Fruit fly (Drosophila melanogaster) whole organism, embryonic: Measurements from ENCODE around the gene Argp.
A peak's percentile ranks its signal among the peaks of the same experiment; 100 is the strongest.

Source experiments
- Abd-B ChIP-seq: fragments of 200-800 bp; sonication (Bioruptor generic); optimal IDR thresholded peaks from 2 replicates; lab custom pipeline; 2018; ENCODE audit warnings: missing biosample characterization, mild to moderate bottlenecking, missing genetic modification characterization, moderate library complexity
- Asciz ChIP-seq: fragments of 200-800 bp; sonication (Bioruptor generic); optimal IDR thresholded peaks from 2 replicates; lab custom pipeline; 2017; ENCODE audit warnings: missing biosample characterization, mild to moderate bottlenecking, missing genetic modification characterization, missing genetic modification reagents
- CG1529 ChIP-seq: fragments of 200-800 bp; sonication (Bioruptor generic); optimal IDR thresholded peaks from 3 replicates; lab custom pipeline; 2018; ENCODE audit warnings: missing biosample characterization, missing genetic modification characterization
- CG1832 ChIP-seq: fragments of 200-800 bp; sonication (Bioruptor generic); optimal IDR thresholded peaks from 2 replicates; lab custom pipeline; 2017; ENCODE audit warnings: missing biosample characterization, mild to moderate bottlenecking, missing genetic modification characterization, inconsistent platforms
- CG18619 ChIP-seq: fragments of 200-800 bp; sonication (Bioruptor generic); optimal IDR thresholded peaks from 3 replicates; lab custom pipeline; 2017; ENCODE audit warnings: missing biosample characterization, mild to moderate bottlenecking, missing genetic modification characterization
- CG2199 ChIP-seq: fragments of 200-800 bp; sonication (Bioruptor generic); IDR thresholded peaks from 3 replicates; pipeline ENCODE4 v1.3.6; 2022; ENCODE audit warnings: missing biosample characterization, missing genetic modification characterization
- CG2875 ChIP-seq: fragments of 200-800 bp; sonication (Bioruptor generic); optimal IDR thresholded peaks from 2 replicates; lab custom pipeline; 2017; ENCODE audit warnings: missing biosample characterization, mild to moderate bottlenecking, missing genetic modification characterization, missing genetic modification reagents
- CG31365 ChIP-seq: fragments of 200-800 bp; sonication (Bioruptor generic); optimal IDR thresholded peaks from 2 replicates; lab custom pipeline; 2018; ENCODE audit warnings: missing biosample characterization, mild to moderate bottlenecking, missing genetic modification characterization
- CG33213 ChIP-seq: fragments of 200-800 bp; sonication (Bioruptor generic); optimal IDR thresholded peaks from 3 replicates; lab custom pipeline; 2016; ENCODE audit warnings: missing biosample characterization, missing genetic modification characterization
- CG34376 ChIP-seq: fragments of 200-800 bp; sonication (Bioruptor generic); optimal IDR thresholded peaks from 2 replicates; lab custom pipeline; 2018; ENCODE audit warnings: missing biosample characterization, mild to moderate bottlenecking, missing genetic modification characterization
- CG3726 ChIP-seq: fragments of 200-800 bp; sonication (Bioruptor generic); IDR thresholded peaks from 3 replicates; pipeline ENCODE4, ENCODE4 v1.3.6; 2022; ENCODE audit warnings: missing biosample characterization, missing genetic modification characterization
- CG7963 ChIP-seq: fragments of 200-800 bp; sonication (Bioruptor generic); IDR thresholded peaks from 3 replicates; pipeline ENCODE4 v1.3.6; 2022; ENCODE audit warnings: missing biosample characterization, missing genetic modification characterization; ENCODE audit not compliant: partially characterized antibody
- CG8359 ChIP-seq: fragments of 200-800 bp; sonication (Bioruptor generic); optimal IDR thresholded peaks from 2 replicates; lab custom pipeline; 2017; ENCODE audit warnings: missing biosample characterization, mild to moderate bottlenecking, missing genetic modification characterization, borderline replicate concordance
- CG9215 ChIP-seq: fragments of 200-800 bp; sonication (Bioruptor generic); IDR thresholded peaks from 2 replicates; pipeline ENCODE4 v1.3.6; 2022; ENCODE audit warnings: missing biosample characterization, missing genetic modification characterization
- CG9876 ChIP-seq: fragments of 200-800 bp; sonication (Bioruptor generic); optimal IDR thresholded peaks from 2 replicates; lab custom pipeline; 2016; ENCODE audit warnings: missing biosample characterization, missing genetic modification characterization
- Chrac-16 ChIP-seq: fragments of 200-800 bp; sonication (Bioruptor generic); optimal IDR thresholded peaks from 3 replicates; lab custom pipeline; 2016; ENCODE audit warnings: missing biosample characterization, missing genetic modification characterization
- Drgx ChIP-seq: fragments of 200-800 bp; sonication (Bioruptor generic); IDR thresholded peaks from 2 replicates; pipeline ENCODE4 v1.3.6; 2022; ENCODE audit warnings: missing biosample characterization, missing genetic modification characterization
- Ets65A ChIP-seq: fragments of 200-800 bp; sonication (Bioruptor generic); peaks from one replicate; lab custom pipeline; 2016; ENCODE audit warnings: missing biosample characterization, missing genetic modification characterization
- Gug ChIP-seq: fragments of 200-800 bp; sonication (Bioruptor generic); IDR thresholded peaks from 4 replicates; pipeline ENCODE4 v1.3.6; 2022; ENCODE audit warnings: missing biosample characterization, missing genetic modification characterization
- H2.0 ChIP-seq: fragments of 200-800 bp; sonication (Bioruptor generic); IDR thresholded peaks from 2 replicates; pipeline ENCODE4 v1.3.6; 2022; ENCODE audit warnings: missing biosample characterization, missing genetic modification characterization
- Hr51 ChIP-seq, 2 experiments: fragments of 200-800 bp; sonication (Bioruptor generic); optimal IDR thresholded peaks; 2 replicates in 1 of 2; 3 replicates in 1 of 2; lab custom pipeline; 2016 to 2018; ENCODE audit warnings: missing biosample characterization in 2 of 2, missing genetic modification characterization in 2 of 2, mild to moderate bottlenecking in 1 of 2, moderate library complexity in 1 of 2
- MBD-R2 ChIP-seq: fragments of 200-800 bp; sonication (Bioruptor generic); IDR thresholded peaks from 2 replicates; pipeline ENCODE4 v1.3.6; 2022; ENCODE audit warnings: missing biosample characterization, missing genetic modification characterization
- MESR4 ChIP-seq: fragments of 200-800 bp; sonication (Bioruptor generic); optimal IDR thresholded peaks from 2 replicates; lab custom pipeline; 2018; ENCODE audit warnings: missing biosample characterization, mild to moderate bottlenecking, missing genetic modification characterization, moderate library complexity
- Nf-YC ChIP-seq: fragments of 200-800 bp; optimal IDR thresholded peaks from 3 replicates; lab custom pipeline; 2019; ENCODE audit warnings: missing biosample characterization, mild to moderate bottlenecking, missing genetic modification characterization, moderate library complexity
- NfI ChIP-seq: fragments of 200-800 bp; sonication (Bioruptor generic); optimal IDR thresholded peaks from 3 replicates; lab custom pipeline; 2018; ENCODE audit warnings: missing biosample characterization, mild to moderate bottlenecking, missing genetic modification characterization, moderate library complexity
- PHDP ChIP-seq: fragments of 200-800 bp; sonication (Bioruptor generic); optimal IDR thresholded peaks from 3 replicates; lab custom pipeline; 2018; ENCODE audit warnings: missing biosample characterization, mild to moderate bottlenecking, missing genetic modification characterization, moderate library complexity
- Sin3A ChIP-seq: fragments of >200 bp; optimal IDR thresholded peaks from 2 replicates; lab custom pipeline; 2018
- Sry-δ ChIP-seq: fragments of 200-800 bp; sonication (Bioruptor generic); optimal IDR thresholded peaks from 2 replicates; lab custom pipeline; 2016; ENCODE audit warnings: missing biosample characterization, missing genetic modification characterization
- Xbp1 ChIP-seq: fragments of 200-800 bp; sonication (Bioruptor generic); optimal IDR thresholded peaks from 3 replicates; lab custom pipeline; 2016; ENCODE audit warnings: missing biosample characterization, mild to moderate bottlenecking, missing genetic modification characterization
- cad ChIP-seq: fragments of >200 bp; optimal IDR thresholded peaks from 2 replicates; lab custom pipeline; 2017; ENCODE audit warnings: missing biosample characterization, missing genetic modification characterization
- caup ChIP-seq: fragments of 200-800 bp; sonication (Bioruptor generic); optimal IDR thresholded peaks from 3 replicates; lab custom pipeline; 2017; ENCODE audit warnings: missing biosample characterization, mild to moderate bottlenecking, missing genetic modification characterization, moderate library complexity; ENCODE audit not compliant: severe bottlenecking
- crol ChIP-seq: fragments of 200-800 bp; sonication (Bioruptor generic); IDR thresholded peaks from 2 replicates; pipeline ENCODE4 v1.3.6; 2022; ENCODE audit warnings: missing biosample characterization, missing genetic modification characterization
- ems ChIP-seq: fragments of 200-800 bp; sonication (Bioruptor generic); optimal IDR thresholded peaks from 3 replicates; lab custom pipeline; 2016; ENCODE audit warnings: missing biosample characterization, missing genetic modification characterization
- kah ChIP-seq: fragments of 200-800 bp; sonication (Bioruptor generic); optimal IDR thresholded peaks from 2 replicates; lab custom pipeline; 2018; ENCODE audit warnings: missing biosample characterization, mild to moderate bottlenecking, missing genetic modification characterization
- lov ChIP-seq, 2 experiments: fragments of 200-800 bp in 1 of 2; fragments of >200 bp in 1 of 2; sonication (Bioruptor generic) in 1 of 2; IDR thresholded peaks in 1 of 2; optimal IDR thresholded peaks in 1 of 2; 2 replicates in 1 of 2; 3 replicates in 1 of 2; pipeline versions ENCODE4 v1.3.6 to Lab custom; 2017 to 2022; ENCODE audit warnings: missing biosample characterization in 1 of 2, missing genetic modification characterization in 1 of 2
- maf-S ChIP-seq: fragments of 200-800 bp; sonication (Bioruptor generic); optimal IDR thresholded peaks from 2 replicates; lab custom pipeline; 2016; ENCODE audit warnings: missing biosample characterization, missing genetic modification characterization
- nerfin-1 ChIP-seq: fragments of 200-800 bp; sonication (Bioruptor generic); optimal IDR thresholded peaks from 3 replicates; lab custom pipeline; 2019; ENCODE audit warnings: missing biosample characterization, mild to moderate bottlenecking, missing genetic modification characterization, moderate library complexity
- pb ChIP-seq: fragments of 200-800 bp; sonication (Bioruptor generic); optimal IDR thresholded peaks from 3 replicates; lab custom pipeline; 2016; ENCODE audit warnings: missing biosample characterization, missing genetic modification characterization
- pros ChIP-seq: fragments of 200-800 bp; sonication (Bioruptor generic); optimal IDR thresholded peaks from 3 replicates; lab custom pipeline; 2019; ENCODE audit warnings: missing biosample characterization, mild to moderate bottlenecking, missing genetic modification characterization, moderate library complexity
- ranshi ChIP-seq: fragments of 200-800 bp; sonication (Bioruptor generic); IDR thresholded peaks from 2 replicates; pipeline ENCODE4 v1.3.6; 2022; ENCODE audit warnings: missing biosample characterization, missing genetic modification characterization
- repo ChIP-seq: fragments of 200-800 bp; sonication (Bioruptor generic); optimal IDR thresholded peaks from 2 replicates; lab custom pipeline; 2016; ENCODE audit warnings: missing biosample characterization, missing genetic modification characterization
- run ChIP-seq: fragments of 200-800 bp; sonication (Bioruptor generic); optimal IDR thresholded peaks from 3 replicates; lab custom pipeline; 2018; ENCODE audit warnings: missing biosample characterization, mild to moderate bottlenecking, missing genetic modification characterization
- stc ChIP-seq: fragments of 200-800 bp; sonication (Bioruptor generic); IDR thresholded peaks from 2 replicates; pipeline ENCODE4 v1.3.6; 2022; ENCODE audit warnings: missing biosample characterization, missing genetic modification characterization
- sug ChIP-seq: fragments of 200-800 bp; optimal IDR thresholded peaks from 2 replicates; lab custom pipeline; 2019; ENCODE audit warnings: missing biosample characterization, mild to moderate bottlenecking, missing genetic modification characterization, moderate library complexity
- tgo ChIP-seq: fragments of 200-800 bp; sonication (Bioruptor generic); IDR thresholded peaks from 3 replicates; pipeline ENCODE4 v1.3.6; 2022; ENCODE audit warnings: missing biosample characterization, missing genetic modification characterization
- zen ChIP-seq: fragments of 200-800 bp; sonication (Bioruptor generic); optimal IDR thresholded peaks from 3 replicates; lab custom pipeline; 2018; ENCODE audit warnings: missing biosample characterization, mild to moderate bottlenecking, missing genetic modification characterization, moderate library complexity
- zen2 ChIP-seq: fragments of 200-800 bp; sonication (Bioruptor generic); IDR thresholded peaks from 3 replicates; pipeline ENCODE4 v1.3.6; 2022; ENCODE audit warnings: missing biosample characterization, missing genetic modification characterization; ENCODE audit not compliant: partially characterized antibody

Gene Argp

DNA sequence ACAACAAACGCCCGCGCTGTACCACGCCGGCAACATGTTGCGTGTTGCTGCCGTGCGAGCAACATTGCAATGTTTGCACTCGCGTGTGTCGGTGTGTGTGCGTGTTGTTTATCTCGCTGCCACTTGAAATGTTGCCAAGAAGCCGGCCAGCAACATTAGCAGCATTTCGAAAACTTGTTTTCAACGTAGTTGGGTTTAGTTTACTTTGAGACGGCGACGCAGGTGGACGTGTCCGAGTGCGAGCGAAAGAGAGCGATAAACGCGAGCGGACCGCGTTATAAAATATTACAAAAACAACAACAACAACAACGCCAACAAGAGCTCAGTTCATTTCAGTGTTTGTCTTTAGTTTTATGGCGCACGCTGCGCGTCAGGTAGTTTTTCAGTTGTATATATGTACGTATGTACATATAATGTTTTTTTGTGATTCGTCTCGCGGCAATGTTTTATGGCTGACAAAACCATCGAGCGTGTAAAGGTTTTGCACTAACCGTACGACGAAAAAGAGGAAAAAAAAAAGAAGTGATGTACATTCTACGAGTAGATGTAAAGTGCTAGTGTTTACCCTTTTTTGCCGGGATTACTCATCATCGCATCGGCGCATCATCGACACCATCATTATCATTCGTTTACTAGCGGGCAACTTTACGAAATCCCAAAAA is 5.4 kb upstream of the Argp start, which contains the start of gene kmr (continued):
- peak; percentile 33 for TF ChIP-seq NfI (GFP tag; lab: Kevin White, UChicago)
- no peak for TF ChIP-seq lov (optimal IDR thresholded peaks at IDR 0.05; lab: Kevin White, UChicago)
- peak; percentile 57; the same call in 1 of the 3 replicates for TF ChIP-seq lov (GFP tag; IDR thresholded peaks at IDR 0.05; lab: Robert Waterston, UW)
- peak; percentile 63 for TF ChIP-seq sug (tag; lab: Kevin White, UChicago)
- peak; percentile 57 for TF ChIP-seq kah (GFP tag; lab: Kevin White, UChicago)
- TF ChIP-seq Sin3A (lab: Kevin White, UChicago) = no peak
- TF ChIP-seq Chrac-16 = no peak
- peak; percentile 3 for TF ChIP-seq CG9876 (GFP tag; lab: Kevin White, UChicago)
- peak; percentile 22 for TF ChIP-seq CG8359 (GFP tag; lab: Kevin White, UChicago)
- peak; percentile 22 for TF ChIP-seq CG33213 (GFP tag; lab: Kevin White, UChicago)
- peak; percentile 78 for TF ChIP-seq CG34376 (GFP tag; lab: Kevin White, UChicago)
- peak; percentile 41 for TF ChIP-seq PHDP (tag; lab: Kevin White, UChicago)
- TF ChIP-seq MBD-R2 (GFP tag; lab: Robert Waterston, UW) = peak; percentile 14; the same call in 1 of the 2 replicates
- TF ChIP-seq pros (GFP tag; lab: Kevin White, UChicago) = peak; percentile 72
- TF ChIP-seq Hr51 (GFP tag; optimal IDR thresholded peaks at IDR 0.05; lab: Kevin White, UChicago) = peak in 1 of 2 experiments; percentile 1
- peak; percentile 12 for TF ChIP-seq MESR4 (GFP tag; lab: Kevin White, UChicago)
- peak; percentile 87 for TF ChIP-seq cad
- peak; percentile 53 for TF ChIP-seq nerfin-1
- peak; percentile 64 for TF ChIP-seq Asciz (GFP tag; lab: Kevin White, UChicago)
- no peak for TF ChIP-seq CG18619 (GFP tag; lab: Kevin White, UChicago)
- peak; percentile 24 for TF ChIP-seq run

DNA sequence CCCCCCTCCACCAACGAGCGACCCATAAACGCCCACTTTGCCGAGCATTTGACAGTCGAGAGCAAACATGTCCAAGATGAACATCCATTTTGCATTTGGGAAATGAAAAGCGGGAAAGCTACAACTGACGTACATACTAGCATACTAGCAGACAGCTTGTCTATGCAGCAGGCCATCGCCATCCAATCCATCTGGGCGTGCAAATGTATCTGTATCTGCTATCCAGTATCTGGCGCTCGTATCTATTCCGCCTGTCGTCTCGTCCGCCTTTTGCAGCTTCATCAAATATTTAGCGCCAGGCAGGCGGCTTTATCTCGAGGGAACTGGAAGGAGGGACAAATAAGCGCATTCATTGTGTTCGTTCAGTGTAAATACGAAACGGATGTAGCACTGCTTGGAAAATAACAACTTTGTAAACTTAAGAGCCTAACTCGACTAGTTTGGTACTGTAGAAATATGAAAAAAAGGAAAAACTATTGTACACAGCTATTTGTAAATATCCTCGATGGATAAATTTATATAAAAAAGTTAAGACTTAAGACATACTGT is 4.3 kb upstream of the Argp start:
- no peak for TF ChIP-seq Nf-YC
- TF ChIP-seq NfI (GFP tag; lab: Kevin White, UChicago) = no peak
- no peak for TF ChIP-seq Gug
- TF ChIP-seq maf-S = peak; percentile 1
- no peak for TF ChIP-seq CG2875 (GFP tag; lab: Kevin White, UChicago)
- no peak for TF ChIP-seq Xbp1 (GFP tag; lab: Kevin White, UChicago)
- TF ChIP-seq zen = no peak
- 0 out of 3 replicates have a peak, but pooled peaks have one; percentile 12 for TF ChIP-seq zen2 (GFP tag; lab: Robert Waterston, UW)
- TF ChIP-seq ems = no peak
- peak; percentile 52 for TF ChIP-seq crol (GFP tag; lab: Robert Waterston, UW)
- TF ChIP-seq stc (GFP tag; lab: Robert Waterston, UW) = 0 out of 2 replicates have a peak, but pooled peaks have one; percentile 15
- TF ChIP-seq repo (GFP tag; lab: Kevin White, UChicago) = no peak
- TF ChIP-seq CG3726 (GFP tag; lab: Robert Waterston, UW) = no peak
- TF ChIP-seq Drgx (GFP tag; lab: Robert Waterston, UW) = 0 out of 2 replicates have a peak, but pooled peaks have one; percentile 25
- 0 out of 3 replicates have a peak, but pooled peaks have one; percentile 52 for TF ChIP-seq CG2199 (GFP tag; lab: Robert Waterston, UW)
- no peak for TF ChIP-seq caup (GFP tag; lab: Kevin White, UChicago)
- TF ChIP-seq CG1529 (GFP tag; lab: Kevin White, UChicago) = no peak
- no peak for TF ChIP-seq ranshi (GFP tag; lab: Robert Waterston, UW)
- TF ChIP-seq pb = no peak
- no peak for TF ChIP-seq H2.0 (GFP tag; lab: Robert Waterston, UW)
- TF ChIP-seq Sry-δ (GFP tag; lab: Kevin White, UChicago) = no peak
- no peak for TF ChIP-seq tgo (GFP tag; lab: Robert Waterston, UW)
- no peak for TF ChIP-seq CG7963 (GFP tag; lab: Robert Waterston, UW)
- no peak for TF ChIP-seq CG1832 (GFP tag; lab: Kevin White, UChicago)
- TF ChIP-seq CG9215 (GFP tag; lab: Robert Waterston, UW) = no peak
- TF ChIP-seq CG31365 (tag; lab: Kevin White, UChicago) = peak; percentile 62
- TF ChIP-seq Abd-B (GFP tag; lab: Kevin White, UChicago) = no peak
- TF ChIP-seq Ets65A (GFP tag; lab: Kevin White, UChicago) = no peak
- no peak for TF ChIP-seq sug (tag; lab: Kevin White, UChicago)
